Fruit fly (Drosophila melanogaster) whole organism, wandering third instar larva: ENCODE results near the gene CG16762.

ENCODE experiments used
- Abd-B ChIP-seq: fragments of >200 bp; optimal IDR thresholded peaks from 2 replicates; lab custom pipeline; 2017; ENCODE audit warnings: missing biosample characterization, missing genetic modification characterization
- Dif ChIP-seq: fragments of 200-275, 200-300 bp; sonication (Bioruptor generic); optimal IDR thresholded peaks from 2 replicates; lab custom pipeline; 2018; ENCODE audit warnings: missing biosample characterization, missing genetic modification characterization; ENCODE audit not compliant: partially characterized antibody
- Hr78 ChIP-seq: fragments of >200 bp; optimal IDR thresholded peaks from 2 replicates; lab custom pipeline; 2017; ENCODE audit warnings: missing biosample characterization, missing genetic modification characterization
- Jra ChIP-seq: sonication (Bioruptor generic); optimal IDR thresholded peaks from 2 replicates; lab custom pipeline; 2016; ENCODE audit warnings: missing biosample characterization, missing genetic modification characterization
- Myc ChIP-seq: fragments of >200 bp; optimal IDR thresholded peaks from 2 replicates; lab custom pipeline; 2017
- OdsH ChIP-seq: fragments of 200-800 bp; sonication (Bioruptor generic); optimal IDR thresholded peaks from 2 replicates; lab custom pipeline; 2016; ENCODE audit warnings: missing biosample characterization, mild to moderate bottlenecking, missing genetic modification characterization
- br ChIP-seq: fragments of 200-800 bp; sonication (Bioruptor generic); optimal IDR thresholded peaks from 2 replicates; lab custom pipeline; 2016; ENCODE audit warnings: missing biosample characterization, missing genetic modification characterization
- brk ChIP-seq: fragments of 200-800 bp; sonication (Bioruptor generic); optimal IDR thresholded peaks from 2 replicates; lab custom pipeline; 2016; ENCODE audit warnings: missing biosample characterization, mild to moderate bottlenecking, missing genetic modification characterization
- foxo ChIP-seq, 2 experiments: fragments of 200-800 bp; sonication (Bioruptor generic); optimal IDR thresholded peaks; 2 replicates in 1 of 2; 3 replicates in 1 of 2; lab custom pipeline; 2016 to 2017; ENCODE audit warnings: missing biosample characterization in 2 of 2, missing genetic modification characterization in 2 of 2
- lola ChIP-seq: fragments of >200 bp; optimal IDR thresholded peaks from 2 replicates; lab custom pipeline; 2017; ENCODE audit warnings: missing biosample characterization, missing genetic modification characterization
- pan ChIP-seq: fragments of >200 bp; optimal IDR thresholded peaks from 2 replicates; lab custom pipeline; 2017
- psq ChIP-seq: fragments of 200-800 bp; sonication (Bioruptor generic); optimal IDR thresholded peaks from 3 replicates; lab custom pipeline; 2017; ENCODE audit warnings: missing biosample characterization, mild to moderate bottlenecking, missing genetic modification characterization, moderate library complexity
- usp ChIP-seq: fragments of >200 bp; optimal IDR thresholded peaks from 2 replicates; lab custom pipeline; 2017; ENCODE audit warnings: missing biosample characterization, missing genetic modification characterization
- woc ChIP-seq: sonication (Bioruptor generic); optimal IDR thresholded peaks from 2 replicates; lab custom pipeline; 2016; ENCODE audit warnings: missing biosample characterization, mild to moderate bottlenecking, missing genetic modification characterization

DNA sequence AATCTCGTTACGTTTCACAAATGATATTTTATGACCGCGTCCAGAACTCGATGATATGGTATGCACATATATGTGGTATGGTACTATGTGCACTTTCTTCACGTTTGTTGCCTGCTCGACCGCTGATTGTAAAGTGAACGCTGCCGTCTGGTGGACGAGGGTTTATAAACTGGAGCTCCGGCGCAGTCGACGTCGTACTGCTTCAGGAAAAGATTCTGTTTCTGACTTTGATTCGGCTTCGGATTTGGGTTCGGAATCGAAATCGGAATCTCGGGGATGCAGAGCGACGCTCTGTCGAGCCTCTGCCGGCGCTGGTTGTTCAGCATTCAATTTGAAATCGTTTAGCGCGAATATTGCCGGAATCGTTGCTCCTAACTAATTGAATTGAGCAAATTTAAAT, 28.1 kb upstream of the CG16762 start, which contains the start of gene CG16758:
- no peak for TF ChIP-seq usp (GFP tag; lab: Kevin White, UChicago)
- no peak for TF ChIP-seq Myc (lab: Kevin White, UChicago)
- TF ChIP-seq Hr78 (GFP tag; lab: Kevin White, UChicago) = no peak
- TF ChIP-seq pan (lab: Kevin White, UChicago) = no peak
- no peak for TF ChIP-seq Dif
- no peak for TF ChIP-seq br (GFP tag; lab: Kevin White, UChicago)
- TF ChIP-seq Jra (GFP tag; lab: Kevin White, UChicago) = no peak
- no peak for TF ChIP-seq lola (GFP tag; lab: Kevin White, UChicago)
- TF ChIP-seq foxo (GFP tag; optimal IDR thresholded peaks at IDR 0.05; lab: Kevin White, UChicago) = no peak
- no peak for TF ChIP-seq woc (GFP tag; lab: Kevin White, UChicago)
- TF ChIP-seq brk (GFP tag; lab: Kevin White, UChicago) = no peak
- no peak for TF ChIP-seq Abd-B
- TF ChIP-seq psq = no peak
- no peak for TF ChIP-seq OdsH (GFP tag; lab: Kevin White, UChicago)
